Fruit fly (Drosophila melanogaster): Measurements from ENCODE around the gene CG42371.

- no peak for TF ChIP-seq CG7357 (GFP tag; IDR thresholded peaks at IDR 0.05)
- no peak for TF ChIP-seq otp (GFP tag; IDR thresholded peaks at IDR 0.05)
- TF ChIP-seq CG10366 (GFP tag; IDR thresholded peaks at IDR 0.05) = no peak
Observed at dm6 chr2L:2214004-2214403, 3.0 kb downstream of the CG42371 start, which contains the start of the genes Uch and CG34174.

Measured in whole organism, embryonic.